Worm (Caenorhabditis elegans) whole organism, L1 larva: ENCODE results near the gene enpl-1.
"Not testable (repeated sequence)": the region's sequence is repeated elsewhere in the genome, so short reads cannot be mapped to it uniquely, and the experiment has no call there.

Source experiments
- F16B12.6 ChIP-seq: fragments of 150-350 bp; optimal IDR thresholded peaks from 2 replicates; lab custom pipeline; 2014; ENCODE audit warnings: missing biosample characterization, missing genetic modification characterization
- Y116A8C.19 ChIP-seq: sonication (generic microtip); optimal IDR thresholded peaks from 2 replicates; lab custom pipeline; 2016; ENCODE audit warnings: missing compliant biosample characterization, missing genetic modification characterization, borderline replicate concordance
- alr-1 ChIP-seq: fragments of 200-800 bp; sonication (Bioruptor generic); optimal IDR thresholded peaks from 2 replicates; lab custom pipeline; 2018; ENCODE audit warnings: borderline replicate concordance, mild to moderate bottlenecking, missing genetic modification characterization, missing compliant biosample characterization
- blmp-1 ChIP-seq: fragments of 150-350 bp; optimal IDR thresholded peaks from 2 replicates; lab custom pipeline; 2014; ENCODE audit warnings: missing biosample characterization, missing genetic modification characterization
- ceh-8 ChIP-seq: fragments of 200-800 bp; sonication (Bioruptor generic); optimal IDR thresholded peaks from 2 replicates; lab custom pipeline; 2018; ENCODE audit warnings: mild to moderate bottlenecking, missing genetic modification characterization, moderate library complexity, missing compliant biosample characterization
- ces-1 ChIP-seq: fragments of 150-350 bp; optimal IDR thresholded peaks from 2 replicates; lab custom pipeline; 2014; ENCODE audit warnings: missing biosample characterization, missing genetic modification reagents, missing genetic modification characterization
- dpl-1 ChIP-seq, 3 experiments: fragments of 150-350 bp in 2 of 3; sonication (generic microtip) in 1 of 3; optimal IDR thresholded peaks; 2 replicates each; lab custom pipeline; 2014 to 2017; ENCODE audit warnings: missing biosample characterization in 3 of 3, missing genetic modification characterization in 3 of 3, missing genetic modification reagents in 3 of 3
- efl-1 ChIP-seq, 4 experiments: fragments of 150-350 bp; optimal IDR thresholded peaks in 3 of 4; peaks in 1 of 4; 1 replicate in 1 of 4; 2 replicates in 3 of 4; lab custom pipeline; 2014; ENCODE audit warnings: missing biosample characterization in 2 of 4, missing genetic modification characterization in 2 of 4, missing genetic modification reagents in 2 of 4
- efl-3 ChIP-seq: fragments of 200-800 bp; sonication (Bioruptor generic); optimal IDR thresholded peaks from 2 replicates; lab custom pipeline; 2018; ENCODE audit warnings: mild to moderate bottlenecking, missing genetic modification characterization, missing compliant biosample characterization
- egl-13 ChIP-seq: sonication (generic microtip); optimal IDR thresholded peaks from 2 replicates; lab custom pipeline; 2016; ENCODE audit warnings: missing genotype, missing genetic modification reagents, missing genetic modification characterization, missing compliant biosample characterization
- egl-27 ChIP-seq, 2 experiments: fragments of 150-350 bp in 1 of 2; sonication (generic microtip); optimal IDR thresholded peaks; 3 replicates each; lab custom pipeline; 2017 to 2018; ENCODE audit warnings: missing biosample characterization in 2 of 2, missing genetic modification characterization in 2 of 2, missing genetic modification reagents in 2 of 2
- ets-5 ChIP-seq: fragments of 200-800 bp; sonication (Bioruptor generic); IDR thresholded peaks from 2 replicates; pipeline ENCODE4 v1.3.6; 2022; ENCODE audit warnings: missing genetic modification characterization, missing compliant biosample characterization
- fkh-4 ChIP-seq: sonication (generic microtip); optimal IDR thresholded peaks from 2 replicates; lab custom pipeline; 2016; ENCODE audit warnings: missing compliant biosample characterization, missing genetic modification characterization, borderline replicate concordance
- grh-1 ChIP-seq: fragments of 200-800 bp; sonication (Bioruptor generic); IDR thresholded peaks from 2 replicates; pipeline ENCODE4 v1.3.6; 2022; ENCODE audit warnings: missing genetic modification reagents, missing genetic modification characterization, missing compliant biosample characterization
- hlh-17 ChIP-seq: fragments of 200-800 bp; sonication (Bioruptor generic); optimal IDR thresholded peaks from 2 replicates; lab custom pipeline; 2018; ENCODE audit warnings: missing genetic modification characterization, mild to moderate bottlenecking, missing compliant biosample characterization, moderate library complexity, borderline replicate concordance
- hpl-2 ChIP-seq: fragments of 150-350 bp; optimal IDR thresholded peaks from 2 replicates; lab custom pipeline; 2014; ENCODE audit warnings: missing biosample characterization, missing genetic modification reagents, missing genetic modification characterization
- jun-1 ChIP-seq: fragments of 150-350 bp; optimal IDR thresholded peaks from 2 replicates; lab custom pipeline; 2014; ENCODE audit warnings: missing biosample characterization, missing genetic modification reagents, missing genetic modification characterization
- lin-15B ChIP-seq: fragments of 150-350 bp; sonication (generic microtip); optimal IDR thresholded peaks from 3 replicates; lab custom pipeline; 2014; ENCODE audit warnings: missing biosample characterization, missing genetic modification characterization
- lsy-2 ChIP-seq, 2 experiments: fragments of 150-350 bp; optimal IDR thresholded peaks; 2 replicates each; lab custom pipeline; 2014; ENCODE audit warnings: missing biosample characterization in 2 of 2, missing genetic modification characterization in 2 of 2
- mdl-1 ChIP-seq, 2 experiments: fragments of 150-350 bp; optimal IDR thresholded peaks; 2 replicates each; lab custom pipeline; 2014 to 2017; ENCODE audit warnings: missing biosample characterization in 2 of 2, missing genetic modification characterization in 2 of 2, inconsistent platforms in 1 of 2
- nhr-12 ChIP-seq: sonication (generic microtip); optimal IDR thresholded peaks from 2 replicates; lab custom pipeline; 2017; ENCODE audit warnings: missing biosample characterization, missing genetic modification characterization
- nhr-237 ChIP-seq: fragments of 150-350 bp; optimal IDR thresholded peaks from 2 replicates; lab custom pipeline; 2014; ENCODE audit warnings: missing biosample characterization, missing genetic modification characterization
- nhr-71 ChIP-seq: sonication (generic microtip); optimal IDR thresholded peaks from 2 replicates; lab custom pipeline; 2016; ENCODE audit warnings: mild to moderate bottlenecking, missing genetic modification characterization, moderate library complexity, missing compliant biosample characterization
- pqm-1 ChIP-seq: sonication (generic microtip); optimal IDR thresholded peaks from 3 replicates; lab custom pipeline; 2017; ENCODE audit warnings: missing biosample characterization, missing genetic modification characterization
- sptf-1 ChIP-seq: fragments of 150-350 bp; optimal IDR thresholded peaks from 2 replicates; lab custom pipeline; 2014; ENCODE audit warnings: missing biosample characterization, missing genetic modification characterization
- tlp-1 ChIP-seq: fragments of 150-350 bp; optimal IDR thresholded peaks from 2 replicates; lab custom pipeline; 2014; ENCODE audit warnings: missing biosample characterization, missing genetic modification characterization
- unc-130 ChIP-seq: fragments of 150-350 bp; optimal IDR thresholded peaks from 2 replicates; lab custom pipeline; 2017; ENCODE audit warnings: missing biosample characterization, missing genetic modification characterization, inconsistent platforms
- unc-98 ChIP-seq: fragments of 200-800 bp; sonication (Bioruptor generic); IDR thresholded peaks from 2 replicates; pipeline ENCODE4 v1.3.6; 2022; ENCODE audit warnings: missing genetic modification characterization, missing compliant biosample characterization
- vab-15 ChIP-seq: sonication (generic microtip); optimal IDR thresholded peaks from 2 replicates; lab custom pipeline; 2017; ENCODE audit warnings: missing genotype, mild to moderate bottlenecking, missing genetic modification characterization, missing compliant biosample characterization
- xbp-1 ChIP-seq: sonication (generic microtip); optimal IDR thresholded peaks from 2 replicates; lab custom pipeline; 2016; ENCODE audit warnings: missing genetic modification characterization, missing compliant biosample characterization
- zag-1 ChIP-seq: fragments of 150-350 bp; optimal IDR thresholded peaks from 2 replicates; lab custom pipeline; 2014; ENCODE audit warnings: missing biosample characterization, missing genetic modification characterization
- zip-4 ChIP-seq: fragments of 200-800 bp; sonication (Bioruptor generic); optimal IDR thresholded peaks from 2 replicates; lab custom pipeline; 2018; ENCODE audit warnings: mild to moderate bottlenecking, missing genetic modification characterization, moderate library complexity, missing compliant biosample characterization
- ztf-4 ChIP-seq: fragments of 150-350 bp; optimal IDR thresholded peaks from 2 replicates; lab custom pipeline; 2014; ENCODE audit warnings: missing biosample characterization, missing genetic modification characterization

The enpl-1 gene

DNA sequence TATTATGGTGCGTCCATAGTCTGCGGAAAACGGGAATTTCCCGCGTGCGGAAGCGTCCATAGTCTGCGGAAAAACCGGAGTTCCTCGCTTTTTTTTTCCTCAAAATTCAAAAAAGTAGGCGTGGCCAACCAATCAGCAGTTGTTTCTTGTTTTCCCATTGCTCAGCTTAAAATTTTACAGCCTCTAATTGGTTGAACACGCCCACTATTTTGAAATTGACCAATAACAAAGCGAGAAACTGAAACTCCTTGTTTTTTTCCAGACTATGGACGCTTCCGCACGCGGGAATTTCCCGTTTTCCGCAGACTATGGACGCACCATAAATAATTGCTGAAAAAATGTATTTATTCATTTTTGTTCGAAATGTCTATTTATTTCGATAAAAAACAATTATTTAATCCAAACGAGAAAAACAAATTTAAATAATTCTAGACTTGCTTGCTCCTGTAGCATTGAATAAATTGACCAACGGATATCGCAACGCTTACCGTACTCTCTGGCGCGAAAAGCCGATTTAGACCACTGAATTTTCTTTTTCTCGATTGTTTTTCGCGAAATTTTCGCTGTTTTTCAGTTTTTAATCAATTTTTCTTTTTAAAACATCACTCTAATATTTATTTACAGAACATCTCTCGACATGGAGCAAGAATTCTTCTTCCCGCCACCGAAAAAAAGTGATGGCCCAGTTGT is 35.5 kb downstream of the enpl-1 start, which contains the start of gene C08F8.3:
Gene C08F8.3, plus strand, starts transcription at position 620 of the 690 bp plus-strand sequence.
- TF ChIP-seq fkh-4 (tag; lab: Kevin White, UChicago); grh-1 (GFP tag; lab: Robert Waterston, UW); jun-1: not testable (repeated sequence)

DNA sequence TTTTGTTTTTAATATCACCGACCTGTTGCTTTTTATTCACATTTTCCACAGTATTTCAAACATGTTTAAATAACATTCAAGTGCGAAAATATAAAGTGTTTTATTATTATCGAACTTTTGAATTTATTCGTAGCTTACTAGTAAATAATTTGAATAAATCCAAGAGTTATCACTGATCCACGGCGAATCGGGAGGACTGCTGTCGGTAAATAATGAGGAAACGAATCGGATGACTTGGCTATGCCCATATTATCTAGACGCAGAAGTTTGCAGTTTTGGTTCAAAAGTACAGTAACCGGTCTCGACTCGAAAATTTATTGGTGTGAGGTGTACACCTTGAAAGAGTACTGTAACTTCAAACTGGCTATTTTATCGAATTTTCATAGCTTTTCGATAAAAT is 37.4 kb downstream of the enpl-1 start:
- TF ChIP-seq ces-1 (GFP tag; lab: Kevin White, UChicago), result no peak
- TF ChIP-seq sptf-1 (tag; lab: Kevin White, UChicago), result no peak
- TF ChIP-seq zag-1 (tag; lab: Kevin White, UChicago), result no peak
- no peak for TF ChIP-seq lsy-2 (tag; optimal IDR thresholded peaks at IDR 0.05; lab: Kevin White, UChicago)
- TF ChIP-seq nhr-237 (tag; lab: Kevin White, UChicago), result no peak
- TF ChIP-seq pqm-1 (tag; lab: Kevin White, UChicago), result no peak
- TF ChIP-seq efl-1 (optimal IDR thresholded peaks at IDR 0.05; lab: Kevin White, UChicago), result no peak
- no peak for TF ChIP-seq efl-1 (GFP tag; optimal IDR thresholded peaks at IDR 0.05 in 1 of 2; lab: Kevin White, UChicago)
- no peak for TF ChIP-seq tlp-1 (tag; lab: Kevin White, UChicago)
- TF ChIP-seq Y116A8C.19 (tag; lab: Kevin White, UChicago), result no peak
- TF ChIP-seq blmp-1 (tag; lab: Kevin White, UChicago), result no peak
- no peak for TF ChIP-seq dpl-1 (GFP tag; optimal IDR thresholded peaks at IDR 0.05; lab: Kevin White, UChicago)
- TF ChIP-seq nhr-12 (tag; lab: Kevin White, UChicago), result no peak
- TF ChIP-seq ets-5 (GFP tag; lab: Robert Waterston, UW), result no peak
- TF ChIP-seq zip-4 (GFP tag; lab: Kevin White, UChicago), result no peak
- TF ChIP-seq ztf-4, result no peak

DNA sequence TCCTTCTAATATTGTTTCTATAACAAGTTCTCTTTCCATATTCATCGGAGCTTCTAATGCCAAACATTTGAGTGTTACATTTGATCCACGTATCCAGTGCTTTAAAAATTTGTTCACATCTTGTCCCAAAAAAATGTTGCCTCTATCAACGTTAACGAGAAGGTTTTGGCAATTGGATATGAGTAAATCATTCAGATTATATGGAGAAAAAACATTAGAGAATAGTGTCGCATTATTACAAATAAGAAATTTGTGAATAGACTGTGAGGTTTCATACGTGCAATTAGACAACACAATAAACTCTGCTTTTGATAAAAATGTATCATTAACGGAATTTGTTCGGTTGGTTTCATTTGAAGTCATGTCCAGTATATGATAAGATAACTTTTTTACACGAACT is 40.8 kb downstream of the enpl-1 start, which contains the start of gene mboa-4:
Gene mboa-4, minus strand, starts transcription at position 101 of the 400 bp plus-strand sequence.
- TF ChIP-seq nhr-237 (tag; lab: Kevin White, UChicago) (no peak), ceh-8 (GFP tag; lab: Kevin White, UChicago) (no peak), mdl-1 (tag; optimal IDR thresholded peaks at IDR 0.05; lab: Kevin White, UChicago) (no peak), xbp-1 (no peak), F16B12.6 (no peak), hpl-2 (GFP tag; lab: Kevin White, UChicago) (no peak), vab-15 (no peak), tlp-1 (tag; lab: Kevin White, UChicago) (no peak), egl-27 (tag; optimal IDR thresholded peaks at IDR 0.05; lab: Kevin White, UChicago) (no peak), alr-1 (tag; lab: Kevin White, UChicago) (no peak), unc-130 (tag; lab: Kevin White, UChicago) (no peak), egl-13 (no peak), fkh-4 (tag; lab: Kevin White, UChicago) (no peak), lin-15B (tag; lab: Kevin White, UChicago) (no peak), hlh-17 (GFP tag; lab: Kevin White, UChicago) (no peak), unc-98 (GFP tag; lab: Robert Waterston, UW) (no peak), nhr-71 (tag; lab: Kevin White, UChicago) (no peak)

DNA sequence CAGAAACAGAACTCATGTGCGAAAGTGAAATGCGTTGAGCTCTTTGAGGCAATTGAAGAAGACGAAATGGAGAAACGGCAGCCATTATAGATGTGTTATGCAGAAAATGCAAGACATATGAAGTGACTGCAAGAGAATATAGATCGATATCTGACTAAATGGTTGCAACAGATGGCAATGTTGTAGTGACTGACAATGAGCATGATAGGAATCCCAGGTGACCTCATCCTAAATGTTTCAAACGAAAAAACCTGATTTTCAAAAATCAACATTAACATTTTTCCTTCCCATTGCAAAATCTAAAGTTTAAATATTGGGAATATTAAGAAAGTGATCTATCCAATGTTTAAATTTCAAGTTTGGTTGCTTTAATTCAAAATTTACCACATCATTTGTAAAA is 41.6 kb downstream of the enpl-1 start, which contains the start of gene C08F8.15:
Gene C08F8.15, minus strand, starts transcription at position 101 of the 400 bp plus-strand sequence.
- TF ChIP-seq efl-3 (GFP tag; lab: Kevin White, UChicago) (no peak), efl-1 (optimal IDR thresholded peaks at IDR 0.05; lab: Kevin White, UChicago) (no peak), efl-1 (GFP tag; optimal IDR thresholded peaks at IDR 0.05 in 1 of 2; lab: Kevin White, UChicago) (peak in 1 of 2 experiments; percentile 67)
